Fruit fly (Drosophila melanogaster): ENCODE measurements around the gene CG34012.

DNA sequence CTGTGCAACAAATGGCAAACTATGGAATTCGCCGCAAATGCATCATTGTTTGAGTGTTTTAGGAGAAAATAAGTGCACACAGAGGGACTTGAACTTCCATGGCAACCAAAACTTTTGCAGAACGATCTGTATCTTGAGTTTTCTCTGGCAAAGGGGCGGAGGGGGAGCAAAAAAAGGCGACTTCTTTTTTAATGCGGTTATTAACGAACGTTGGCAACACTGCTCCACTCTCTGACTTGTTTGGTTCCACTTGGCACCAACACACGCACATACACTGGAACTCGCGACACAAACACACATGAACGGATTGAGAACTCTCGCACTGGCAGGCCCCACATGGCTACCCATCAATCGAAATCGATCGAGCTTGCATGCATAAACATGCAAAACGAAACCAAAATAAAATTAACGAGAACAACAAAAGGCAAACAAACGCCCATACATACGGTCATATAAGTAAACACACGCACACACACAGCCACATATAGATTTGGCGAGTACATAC lies 10.1 kb upstream of the CG34012 start:
- no peak for TF ChIP-seq Dref (GFP tag; IDR thresholded peaks at IDR 0.05)
- no peak for TF ChIP-seq Pdp1 (GFP tag; optimal IDR thresholded peaks at IDR 0.05)
- TF ChIP-seq tx (GFP tag; optimal IDR thresholded peaks at IDR 0.05), result no peak
- TF ChIP-seq CG17612 (GFP tag; IDR thresholded peaks at IDR 0.05), result peak; percentile 42; the same call in 1 of the 2 replicates
- no peak for TF ChIP-seq Oaz (GFP tag; IDR thresholded peaks at IDR 0.05)
- no peak for TF ChIP-seq CG10979 (tag; optimal IDR thresholded peaks at IDR 0.05)
- 0 out of 2 replicates have a peak, but pooled peaks have one; percentile 13 for TF ChIP-seq MBD-R2 (GFP tag; IDR thresholded peaks at IDR 0.05)
- TF ChIP-seq ttk (GFP tag; IDR thresholded peaks at IDR 0.05), result no peak
